Worm (Caenorhabditis elegans): ENCODE data around the gene R160.2.

DNA sequence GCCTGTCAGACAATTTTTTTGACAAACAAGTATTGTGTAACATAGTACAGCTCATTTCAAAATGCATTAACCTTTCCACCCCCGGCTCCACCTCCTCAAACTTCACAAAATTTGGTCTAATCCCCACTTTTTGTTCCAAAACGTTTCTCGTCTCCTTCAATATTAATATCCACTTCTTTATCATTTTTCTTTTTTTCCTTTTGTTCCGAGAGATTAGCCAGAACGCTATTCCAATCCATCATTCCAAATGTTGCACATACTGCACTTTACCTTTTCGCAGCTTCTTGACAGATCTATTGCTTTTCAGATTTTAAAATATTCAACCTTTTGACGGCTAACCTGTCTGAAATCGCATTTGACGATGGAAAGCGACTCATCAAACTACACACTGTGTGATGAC lies 26.2 kb upstream of the R160.2 start, which contains the start of gene D1079.1:
- TF ChIP-seq athp-1 (tag; optimal IDR thresholded peaks at IDR 0.05) (no peak), madf-6 (GFP tag; IDR thresholded peaks at IDR 0.05) (no peak), lin-54 (GFP tag; optimal IDR thresholded peaks at IDR 0.05) (no peak), ama-1 (optimal IDR thresholded peaks at IDR 0.05) (no peak), ama-1 (GFP tag; optimal IDR thresholded peaks at IDR 0.05) (no peak), F52B5.7 (tag; optimal IDR thresholded peaks at IDR 0.05) (no peak)

Data from whole organism, young adult.